Worm (Caenorhabditis elegans) whole organism, L4 larva: ENCODE measurements around the gene chd-3.

ENCODE experiments used
- D1046.2 ChIP-seq: fragments of 200-800 bp; sonication (Bioruptor generic); IDR thresholded peaks from 2 replicates; pipeline ENCODE4 v1.3.6; 2022; ENCODE audit warnings: missing genetic modification characterization, missing compliant biosample characterization
- F44E2.7 ChIP-seq: fragments of 200-800 bp; sonication (Bioruptor generic); IDR thresholded peaks from 2 replicates; pipeline ENCODE4 v2.1.2; 2022; ENCODE audit warnings: missing genetic modification characterization, missing compliant biosample characterization
- T20F7.1 ChIP-seq: fragments of 200-800 bp; sonication (Bioruptor generic); optimal IDR thresholded peaks from 2 replicates; lab custom pipeline; 2018; ENCODE audit warnings: mild to moderate bottlenecking, missing genetic modification characterization, missing compliant biosample characterization
- T26A8.4 ChIP-seq: fragments of 200-800 bp; sonication (Bioruptor generic); IDR thresholded peaks from 2 replicates; pipeline ENCODE4 v1.3.6; 2022; ENCODE audit warnings: missing genetic modification characterization, missing compliant biosample characterization
- Y105C5A.15 ChIP-seq: fragments of 200-800 bp; sonication (Bioruptor generic); IDR thresholded peaks from 2 replicates; pipeline ENCODE4 v1.3.6; 2022; ENCODE audit warnings: missing genetic modification characterization, missing compliant biosample characterization
- Y5F2A.4 ChIP-seq: fragments of 200-800 bp; sonication (Bioruptor generic); optimal IDR thresholded peaks from 2 replicates; lab custom pipeline; 2018; ENCODE audit warnings: mild to moderate bottlenecking, missing genetic modification characterization, missing compliant biosample characterization
- Y75B8A.6 ChIP-seq: fragments of 200-800 bp; sonication (Bioruptor generic); IDR thresholded peaks from 2 replicates; pipeline ENCODE4 v1.3.6; 2022; ENCODE audit warnings: missing genetic modification reagents, missing genetic modification characterization, missing compliant biosample characterization
- aha-1 ChIP-seq: fragments of 150-350 bp; peaks from one replicate; lab custom pipeline; 2014; ENCODE audit warnings: missing biosample characterization, missing genetic modification characterization
- arid-1 ChIP-seq: fragments of 200-800 bp; sonication (Bioruptor generic); conservative IDR thresholded peaks from 2 replicates; pipeline ENCODE4 v1.3.6; 2022; ENCODE audit warnings: missing genetic modification reagents, missing genetic modification characterization, missing compliant biosample characterization
- ceh-20 ChIP-seq: fragments of 200-800 bp; sonication (Bioruptor generic); IDR thresholded peaks from 2 replicates; pipeline ENCODE4 v1.3.6; 2022; ENCODE audit warnings: missing genetic modification reagents, missing genetic modification characterization, missing compliant biosample characterization
- daf-8 ChIP-seq: fragments of 200-800 bp; sonication (Bioruptor generic); IDR thresholded peaks from 2 replicates; pipeline ENCODE4 v1.3.6; 2022; ENCODE audit warnings: missing genetic modification characterization, missing compliant biosample characterization
- dmd-9 ChIP-seq: fragments of 200-800 bp; sonication (Bioruptor generic); IDR thresholded peaks from 2 replicates; pipeline ENCODE4 v1.3.6; 2022; ENCODE audit warnings: missing genetic modification reagents, missing genetic modification characterization, missing compliant biosample characterization
- dpl-1 ChIP-seq: fragments of 150-350 bp; optimal IDR thresholded peaks from 2 replicates; lab custom pipeline; 2014; ENCODE audit warnings: missing biosample characterization, missing genetic modification reagents, missing genetic modification characterization
- duxl-1 ChIP-seq: sonication (generic microtip); optimal IDR thresholded peaks from 2 replicates; lab custom pipeline; 2016; ENCODE audit warnings: mild to moderate bottlenecking, missing genetic modification characterization, moderate library complexity, missing compliant biosample characterization; ENCODE audit not compliant: poor library complexity
- egl-43 ChIP-seq: fragments of 200-800 bp; sonication (Bioruptor generic); IDR thresholded peaks from 2 replicates; pipeline ENCODE4 v1.3.6; 2022; ENCODE audit warnings: missing genetic modification reagents, missing genetic modification characterization, missing compliant biosample characterization
- hif-1 ChIP-seq, 2 experiments: sonication (generic microtip); optimal IDR thresholded peaks; 2 replicates each; lab custom pipeline; 2016 to 2017; ENCODE audit warnings: missing compliant biosample characterization in 2 of 2, missing genetic modification characterization in 2 of 2, missing genetic modification reagents in 2 of 2, missing genotype in 2 of 2, mild to moderate bottlenecking in 1 of 2
- hlh-11 ChIP-seq: fragments of 200-800 bp; sonication (Bioruptor generic); optimal IDR thresholded peaks from 2 replicates; lab custom pipeline; 2018; ENCODE audit warnings: mild to moderate bottlenecking, missing genetic modification characterization, missing compliant biosample characterization
- hlh-30 ChIP-seq: sonication (generic microtip); optimal IDR thresholded peaks from 2 replicates; lab custom pipeline; 2017; ENCODE audit warnings: antibody characterized with exemption, mild to moderate bottlenecking, missing genetic modification characterization, missing compliant biosample characterization; ENCODE audit not compliant: insufficient read depth
- jun-1 ChIP-seq: fragments of 150-350 bp; optimal IDR thresholded peaks from 2 replicates; lab custom pipeline; 2014; ENCODE audit warnings: missing biosample characterization, missing genetic modification reagents, missing genetic modification characterization
- lim-7 ChIP-seq: fragments of 200-800 bp; sonication (Bioruptor generic); IDR thresholded peaks from 2 replicates; pipeline ENCODE4 v1.3.6; 2022; ENCODE audit warnings: missing genetic modification characterization, missing compliant biosample characterization
- lin-1 ChIP-seq: fragments of 200-800 bp; sonication (Bioruptor generic); IDR thresholded peaks from 2 replicates; pipeline ENCODE4 v1.3.6; 2022; ENCODE audit warnings: missing genetic modification reagents, missing genetic modification characterization, missing compliant biosample characterization
- lin-38 ChIP-seq: fragments of 200-800 bp; sonication (Bioruptor generic); IDR thresholded peaks from 2 replicates; pipeline ENCODE4 v1.3.6; 2022; ENCODE audit warnings: missing genetic modification reagents, missing genetic modification characterization, missing compliant biosample characterization
- lsy-2 ChIP-seq, 2 experiments: fragments of 150-350 bp in 1 of 2; sonication (generic microtip) in 1 of 2; optimal IDR thresholded peaks; 2 replicates each; lab custom pipeline; 2014 to 2017; ENCODE audit warnings: missing biosample characterization in 2 of 2, missing genetic modification characterization in 2 of 2
- madf-5 ChIP-seq, 2 experiments: fragments of 200-800 bp; sonication (Bioruptor generic); IDR thresholded peaks; 2 replicates each; pipeline ENCODE4 v1.3.6; 2022; ENCODE audit warnings: missing compliant biosample characterization in 2 of 2, missing genetic modification characterization in 2 of 2
- madf-9 ChIP-seq: fragments of 200-800 bp; sonication (Bioruptor generic); conservative IDR thresholded peaks from 2 replicates; pipeline ENCODE4 v1.3.6; 2022; ENCODE audit warnings: missing genetic modification reagents, missing genetic modification characterization, missing compliant biosample characterization
- mdl-1 ChIP-seq, 2 experiments: fragments of 150-350 bp in 1 of 2; sonication (generic microtip) in 1 of 2; optimal IDR thresholded peaks; 2 replicates each; lab custom pipeline; 2014 to 2017; ENCODE audit warnings: missing biosample characterization in 2 of 2, missing genetic modification characterization in 2 of 2
- mdt-29 ChIP-seq: fragments of 200-800 bp; sonication (Bioruptor generic); IDR thresholded peaks from 2 replicates; pipeline ENCODE4 v1.3.6; 2022; ENCODE audit warnings: missing genetic modification reagents, missing genetic modification characterization, missing compliant biosample characterization
- mep-1 ChIP-seq: fragments of 150-350 bp; sonication (generic microtip); optimal IDR thresholded peaks from 3 replicates; lab custom pipeline; 2014; ENCODE audit warnings: missing biosample characterization, missing genetic modification characterization
- mes-2 ChIP-seq: sonication (generic microtip); optimal IDR thresholded peaks from 2 replicates; lab custom pipeline; 2016; ENCODE audit warnings: missing genotype, mild to moderate bottlenecking, missing genetic modification characterization, missing compliant biosample characterization; ENCODE audit not compliant: poor library complexity, severe bottlenecking
- mxl-2 ChIP-seq: fragments of 200-800 bp; sonication (Bioruptor generic); conservative IDR thresholded peaks from 2 replicates; pipeline ENCODE4 v1.3.6; 2022; ENCODE audit warnings: missing genetic modification reagents, missing genetic modification characterization, missing compliant biosample characterization
- nhr-102 ChIP-seq: sonication (generic microtip); optimal IDR thresholded peaks from 2 replicates; lab custom pipeline; 2016; ENCODE audit warnings: mild to moderate bottlenecking, missing genetic modification characterization, moderate library complexity, missing compliant biosample characterization
- nhr-111 ChIP-seq: fragments of 200-800 bp; sonication (Bioruptor generic); optimal IDR thresholded peaks from 2 replicates; lab custom pipeline; 2018; ENCODE audit warnings: mild to moderate bottlenecking, missing genetic modification characterization, missing compliant biosample characterization
- nhr-28 ChIP-seq: fragments of 150-350 bp; optimal IDR thresholded peaks from 2 replicates; lab custom pipeline; 2014; ENCODE audit warnings: missing biosample characterization, missing genetic modification characterization
- nhr-41 ChIP-seq: fragments of 200-800 bp; sonication (Bioruptor generic); IDR thresholded peaks from 2 replicates; pipeline ENCODE4 v1.3.6; 2022; ENCODE audit warnings: missing genetic modification reagents, missing genetic modification characterization, missing compliant biosample characterization
- nhr-42 ChIP-seq: fragments of 200-800 bp; sonication (Bioruptor generic); IDR thresholded peaks from 2 replicates; pipeline ENCODE4 v1.3.6; 2022; ENCODE audit warnings: missing genetic modification characterization, missing compliant biosample characterization
- nhr-6 ChIP-seq: fragments of 150-350 bp; optimal IDR thresholded peaks from 2 replicates; lab custom pipeline; 2014; ENCODE audit warnings: missing biosample characterization, missing genetic modification characterization
- nhr-77 ChIP-seq: fragments of 150-350 bp; optimal IDR thresholded peaks from 2 replicates; lab custom pipeline; 2014; ENCODE audit warnings: missing biosample characterization, missing genetic modification characterization
- php-3 ChIP-seq: fragments of 200-800 bp; sonication (Bioruptor generic); IDR thresholded peaks from 2 replicates; pipeline ENCODE4 v1.3.6; 2022; ENCODE audit warnings: missing genetic modification reagents, missing genetic modification characterization, missing compliant biosample characterization
- pqm-1 ChIP-seq: sonication (generic microtip); optimal IDR thresholded peaks from 2 replicates; lab custom pipeline; 2017; ENCODE audit warnings: missing biosample characterization, missing genetic modification characterization
- rbr-2 ChIP-seq: sonication (generic microtip); optimal IDR thresholded peaks from 2 replicates; lab custom pipeline; 2016; ENCODE audit warnings: missing genotype, missing genetic modification characterization, missing compliant biosample characterization
- set-16 ChIP-seq: fragments of 200-800 bp; sonication (Bioruptor generic); IDR thresholded peaks from 2 replicates; pipeline ENCODE4 v1.3.6; 2022; ENCODE audit warnings: missing genetic modification reagents, missing genetic modification characterization, missing compliant biosample characterization
- skn-1 ChIP-seq: fragments of 150-350 bp; optimal IDR thresholded peaks from 2 replicates; lab custom pipeline; 2014; ENCODE audit warnings: missing biosample characterization, missing genetic modification characterization
- snpc-4 ChIP-seq: fragments of 150-350 bp; optimal IDR thresholded peaks from 2 replicates; lab custom pipeline; 2014; ENCODE audit warnings: missing biosample characterization, missing genetic modification characterization
- unc-62 ChIP-seq, 3 experiments: fragments of 150-350 bp in 1 of 3; sonication (generic microtip); optimal IDR thresholded peaks in 2 of 3; peaks in 1 of 3; 1 replicate in 1 of 3; 2 replicates in 2 of 3; lab custom pipeline; 2014 to 2017; ENCODE audit warnings: missing biosample characterization in 3 of 3, missing genetic modification characterization in 3 of 3, missing genetic modification reagents in 3 of 3, missing genotype in 1 of 3
- vab-7 ChIP-seq: fragments of 200-800 bp; sonication (Bioruptor generic); IDR thresholded peaks from 2 replicates; pipeline ENCODE4 v1.3.6; 2022; ENCODE audit warnings: missing genetic modification reagents, missing genetic modification characterization, missing compliant biosample characterization
- zfp-3 ChIP-seq: fragments of 200-800 bp; sonication (Bioruptor generic); conservative IDR thresholded peaks from 2 replicates; pipeline ENCODE4 v1.3.6; 2022; ENCODE audit warnings: missing genetic modification reagents, missing genetic modification characterization, missing compliant biosample characterization
- ztf-7 ChIP-seq: fragments of 150-350 bp; optimal IDR thresholded peaks from 2 replicates; lab custom pipeline; 2014; ENCODE audit warnings: missing biosample characterization, missing genetic modification characterization

The chd-3 gene

DNA sequence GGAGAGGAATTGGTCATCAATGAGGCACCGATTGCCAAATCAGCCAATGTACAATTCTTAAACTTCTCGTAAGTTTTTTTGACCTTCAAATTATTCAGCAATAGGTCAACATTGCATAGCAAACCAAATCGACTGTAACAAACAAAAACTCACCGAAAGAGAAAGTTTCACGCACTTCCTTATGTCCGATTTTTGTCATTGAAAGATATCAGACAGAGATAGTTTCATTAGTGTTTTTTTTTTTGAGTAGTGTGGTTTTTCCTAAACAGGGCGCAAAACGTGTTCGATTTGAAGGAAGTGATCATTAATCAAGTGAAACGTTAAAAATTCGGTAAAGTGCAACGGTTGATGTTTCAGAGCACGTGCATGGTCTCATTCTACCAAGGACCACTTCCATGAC is 8.2 kb downstream of the chd-3 start (continued):
- no peak for TF ChIP-seq dmd-9 (GFP tag; lab: Robert Waterston, UW)
- TF ChIP-seq dpl-1 (GFP tag; lab: Kevin White, UChicago), result no peak
- peak; percentile 2 for TF ChIP-seq mes-2 (tag; lab: Kevin White, UChicago)

DNA sequence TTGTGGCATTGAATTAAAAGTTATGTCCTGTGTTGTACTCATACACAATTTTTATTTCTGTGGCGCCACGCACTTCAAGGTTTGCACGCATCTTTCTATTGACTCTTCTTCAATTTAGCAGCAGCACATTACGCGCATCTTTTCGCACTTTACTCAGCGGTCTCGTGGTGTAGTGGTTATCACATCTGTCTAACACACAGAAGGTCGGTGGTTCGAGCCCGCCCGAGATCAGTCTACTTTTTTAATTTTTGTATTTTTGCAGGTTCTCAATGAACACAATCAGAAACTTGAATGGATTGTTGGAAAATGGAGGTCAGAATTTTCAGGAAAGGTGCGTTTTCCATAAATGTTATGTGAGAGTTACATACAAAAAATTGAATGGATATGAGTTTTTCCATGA is 8.9 kb downstream of the chd-3 start:
- TF ChIP-seq nhr-41, result 0 out of 2 replicates have a peak, but pooled peaks have one; percentile 30
- TF ChIP-seq skn-1, result no peak
- TF ChIP-seq dmd-9 (GFP tag; lab: Robert Waterston, UW), result 0 out of 2 replicates have a peak, but pooled peaks have one; percentile 24
- peak; percentile 60 for TF ChIP-seq arid-1 (GFP tag; lab: Robert Waterston, UW)
- TF ChIP-seq pqm-1 (tag; lab: Kevin White, UChicago), result no peak
- peak; percentile 89 for TF ChIP-seq egl-43 (GFP tag; lab: Robert Waterston, UW)
- TF ChIP-seq zfp-3, result peak; percentile 56; the same call in 1 of the 2 replicates
- TF ChIP-seq mep-1 (tag; lab: Kevin White, UChicago), result peak; percentile 67
- peak; percentile 78 for TF ChIP-seq mes-2 (tag; lab: Kevin White, UChicago)
- TF ChIP-seq aha-1, result peak; percentile 69
- peak; percentile 89 for TF ChIP-seq lim-7 (GFP tag; lab: Robert Waterston, UW)
- TF ChIP-seq rbr-2 (tag; lab: Kevin White, UChicago), result peak; percentile 35
- no peak for TF ChIP-seq lin-38 (GFP tag; lab: Robert Waterston, UW)
- peak; percentile 58; the same call in 1 of the 2 replicates for TF ChIP-seq lin-1 (GFP tag; lab: Robert Waterston, UW)
- TF ChIP-seq nhr-77 (tag; lab: Kevin White, UChicago), result peak; percentile 47
- no peak for TF ChIP-seq snpc-4 (tag; lab: Kevin White, UChicago)
- peak; percentile 49 for TF ChIP-seq hlh-30 (tag; lab: Kevin White, UChicago)
- peak; percentile 43 for TF ChIP-seq nhr-28 (tag; lab: Kevin White, UChicago)
- TF ChIP-seq unc-62 (GFP tag; optimal IDR thresholded peaks at IDR 0.05 in 1 of 2; lab: Kevin White, UChicago), result peak in 1 of 2 experiments; percentile 72
- TF ChIP-seq unc-62 (tag; optimal IDR thresholded peaks at IDR 0.05; lab: Kevin White, UChicago), result no peak
- TF ChIP-seq mxl-2 (GFP tag; lab: Robert Waterston, UW), result 0 out of 2 replicates have a peak, but pooled peaks have one; percentile 59
- no peak for TF ChIP-seq nhr-111 (GFP tag; lab: Kevin White, UChicago)
- TF ChIP-seq Y75B8A.6 (GFP tag; lab: Robert Waterston, UW), result peak; percentile 62; the same call in 1 of the 2 replicates
- TF ChIP-seq D1046.2 (GFP tag; lab: Robert Waterston, UW), result peak; percentile 74
- TF ChIP-seq nhr-102 (tag; lab: Kevin White, UChicago), result peak; percentile 15
- peak; percentile 45; the same call in 1 of the 2 replicates for TF ChIP-seq php-3 (GFP tag; lab: Robert Waterston, UW)
- 0 out of 2 replicates have a peak, but pooled peaks have one; percentile 41 for TF ChIP-seq daf-8 (GFP tag; lab: Robert Waterston, UW)
- TF ChIP-seq F44E2.7 (GFP tag; lab: Robert Waterston, UW), result no peak
- TF ChIP-seq vab-7, result peak; percentile 77
- TF ChIP-seq hlh-11 (tag; lab: Kevin White, UChicago), result peak; percentile 12
- peak in 1 of 2 experiments; percentile 43 for TF ChIP-seq hif-1 (tag; optimal IDR thresholded peaks at IDR 0.05; lab: Kevin White, UChicago)
- TF ChIP-seq mdt-29 (GFP tag; lab: Robert Waterston, UW), result peak; percentile 59
- TF ChIP-seq nhr-42 (GFP tag; lab: Robert Waterston, UW), result peak; percentile 49; the same call in 1 of the 2 replicates
- peak; percentile 55; the same call in 1 of the 2 replicates for TF ChIP-seq ceh-20 (GFP tag; lab: Robert Waterston, UW)
- no peak for TF ChIP-seq mdl-1 (tag; optimal IDR thresholded peaks at IDR 0.05; lab: Kevin White, UChicago)
- TF ChIP-seq madf-9 (GFP tag; lab: Robert Waterston, UW), result 0 out of 2 replicates have a peak, but pooled peaks have one; percentile 29
- TF ChIP-seq T26A8.4 (GFP tag; lab: Robert Waterston, UW), result peak; percentile 63
- peak; percentile 40 for TF ChIP-seq ztf-7 (tag; lab: Kevin White, UChicago)
- peak; percentile 4 for TF ChIP-seq duxl-1 (tag; lab: Kevin White, UChicago)
- TF ChIP-seq jun-1 (tag; lab: Kevin White, UChicago), result peak; percentile 5
- TF ChIP-seq Y5F2A.4, result peak; percentile 28
- TF ChIP-seq Y105C5A.15 (GFP tag; lab: Robert Waterston, UW), result 0 out of 2 replicates have a peak, but pooled peaks have one; percentile 16
- peak; percentile 80 to 81 for TF ChIP-seq madf-5 (GFP tag; IDR thresholded peaks at IDR 0.05; lab: Robert Waterston, UW)
- peak in 1 of 2 experiments; percentile 46 for TF ChIP-seq lsy-2 (tag; optimal IDR thresholded peaks at IDR 0.05; lab: Kevin White, UChicago)
- TF ChIP-seq T20F7.1 (GFP tag; lab: Kevin White, UChicago), result no peak
- no peak for TF ChIP-seq set-16 (GFP tag; lab: Robert Waterston, UW)
- peak; percentile 6 for TF ChIP-seq nhr-6 (tag; lab: Kevin White, UChicago)
